Fruit fly (Drosophila melanogaster) whole organism, embryonic: ENCODE measurements around the gene pkaap.

Experiments used
- B-H2 ChIP-seq: fragments of 200-800 bp; sonication (Bioruptor generic); optimal IDR thresholded peaks from 2 replicates; lab custom pipeline; 2018; ENCODE audit warnings: missing biosample characterization, mild to moderate bottlenecking, missing genetic modification characterization
- CG10267 ChIP-seq: fragments of 200-800 bp; sonication (Bioruptor generic); optimal IDR thresholded peaks from 2 replicates; lab custom pipeline; 2018; ENCODE audit warnings: missing biosample characterization, mild to moderate bottlenecking, missing genetic modification characterization, moderate library complexity
- CG11085 ChIP-seq: fragments of 200-800 bp; sonication (Bioruptor generic); IDR thresholded peaks from 2 replicates; pipeline ENCODE4 v1.3.6; 2022; ENCODE audit warnings: missing biosample characterization, missing genetic modification characterization
- CG11504 ChIP-seq: fragments of 200-800 bp; sonication (Bioruptor generic); optimal IDR thresholded peaks from 3 replicates; lab custom pipeline; 2019; ENCODE audit warnings: missing biosample characterization, mild to moderate bottlenecking, missing genetic modification characterization, moderate library complexity
- CG12659 ChIP-seq: fragments of 200-800 bp; sonication (Bioruptor generic); optimal IDR thresholded peaks from 3 replicates; lab custom pipeline; 2017; ENCODE audit warnings: mild to moderate bottlenecking, missing biosample characterization, missing genetic modification reagents, missing genetic modification characterization
- CG13624 ChIP-seq: fragments of 200-800 bp; sonication (Bioruptor generic); optimal IDR thresholded peaks from 2 replicates; lab custom pipeline; 2016; ENCODE audit warnings: missing biosample characterization, missing genetic modification characterization
- CG14667 ChIP-seq: fragments of 200-800 bp; sonication (Bioruptor generic); IDR thresholded peaks from 2 replicates; pipeline ENCODE4 v1.3.6; 2022; ENCODE audit warnings: missing biosample characterization, missing genetic modification characterization
- CG15269 ChIP-seq: fragments of 200-800 bp; sonication (Bioruptor generic); optimal IDR thresholded peaks from 2 replicates; lab custom pipeline; 2018; ENCODE audit warnings: missing biosample characterization, mild to moderate bottlenecking, missing genetic modification characterization, moderate library complexity
- CG15696 ChIP-seq: fragments of 200-800 bp; sonication (Bioruptor generic); optimal IDR thresholded peaks from 2 replicates; lab custom pipeline; 2019; ENCODE audit warnings: missing biosample characterization, mild to moderate bottlenecking, missing genetic modification characterization, moderate library complexity
- CG1602 ChIP-seq: fragments of 200-800 bp; sonication (Bioruptor generic); optimal IDR thresholded peaks from 3 replicates; lab custom pipeline; 2016; ENCODE audit warnings: missing biosample characterization, missing genetic modification characterization
- CG17186 ChIP-seq: fragments of 200-800 bp; sonication (Bioruptor generic); optimal IDR thresholded peaks from 3 replicates; lab custom pipeline; 2017; ENCODE audit warnings: missing biosample characterization, missing genetic modification reagents, missing genetic modification characterization
- CG17912 ChIP-seq: fragments of 200-800 bp; sonication (Bioruptor generic); optimal IDR thresholded peaks from 2 replicates; lab custom pipeline; 2018; ENCODE audit warnings: missing biosample characterization, mild to moderate bottlenecking, missing genetic modification characterization
- CG2116 ChIP-seq: fragments of 200-800 bp; sonication (Bioruptor generic); optimal IDR thresholded peaks from 3 replicates; lab custom pipeline; 2018; ENCODE audit warnings: missing biosample characterization, mild to moderate bottlenecking, missing genetic modification characterization
- CG2120 ChIP-seq: fragments of 200-800 bp; sonication (Bioruptor generic); optimal IDR thresholded peaks from 3 replicates; lab custom pipeline; 2016; ENCODE audit warnings: missing biosample characterization, missing genetic modification characterization
- CG31224 ChIP-seq: fragments of 200-800 bp; sonication (Bioruptor generic); IDR thresholded peaks from 2 replicates; pipeline ENCODE4 v1.3.6; 2022; ENCODE audit warnings: missing biosample characterization, missing genetic modification characterization
- CG32532 ChIP-seq: fragments of 200-800 bp; sonication (Bioruptor generic); IDR thresholded peaks from 2 replicates; pipeline ENCODE4 v1.3.6; 2022; ENCODE audit warnings: missing biosample characterization, missing genetic modification characterization
- CG4328 ChIP-seq: fragments of 200-800 bp; sonication (Bioruptor generic); optimal IDR thresholded peaks from 3 replicates; lab custom pipeline; 2017; ENCODE audit warnings: missing biosample characterization, missing genetic modification reagents, missing genetic modification characterization
- CG7271 ChIP-seq: fragments of 200-800 bp; sonication (Bioruptor generic); optimal IDR thresholded peaks from 2 replicates; lab custom pipeline; 2018; ENCODE audit warnings: missing biosample characterization, mild to moderate bottlenecking, missing genetic modification characterization, moderate library complexity
- CG8388 ChIP-seq: fragments of 200-800 bp; sonication (Bioruptor generic); optimal IDR thresholded peaks from 2 replicates; lab custom pipeline; 2019; ENCODE audit warnings: missing biosample characterization, mild to moderate bottlenecking, missing genetic modification characterization, moderate library complexity
- CG8478 ChIP-seq: fragments of >200 bp; optimal IDR thresholded peaks from 2 replicates; lab custom pipeline; 2018
- CG8924 ChIP-seq: fragments of 200-800 bp; optimal IDR thresholded peaks from 3 replicates; lab custom pipeline; 2019; ENCODE audit warnings: missing biosample characterization, mild to moderate bottlenecking, missing genetic modification characterization, moderate library complexity
- CG9727 ChIP-seq: fragments of 200-800 bp; sonication (Bioruptor generic); optimal IDR thresholded peaks from 3 replicates; lab custom pipeline; 2017; ENCODE audit warnings: missing biosample characterization, mild to moderate bottlenecking, missing genetic modification characterization
- CG9817 ChIP-seq: fragments of 200-800 bp; sonication (Bioruptor generic); optimal IDR thresholded peaks from 2 replicates; lab custom pipeline; 2018; ENCODE audit warnings: missing biosample characterization, mild to moderate bottlenecking, missing genetic modification characterization, moderate library complexity
- Drgx ChIP-seq: fragments of 200-800 bp; sonication (Bioruptor generic); IDR thresholded peaks from 2 replicates; pipeline ENCODE4 v1.3.6; 2022; ENCODE audit warnings: missing biosample characterization, missing genetic modification characterization
- Ets65A ChIP-seq: fragments of 200-800 bp; sonication (Bioruptor generic); peaks from one replicate; lab custom pipeline; 2016; ENCODE audit warnings: missing biosample characterization, missing genetic modification characterization
- Fer2 ChIP-seq: fragments of 200-800 bp; sonication (Bioruptor generic); optimal IDR thresholded peaks from 2 replicates; lab custom pipeline; 2018; ENCODE audit warnings: missing biosample characterization, mild to moderate bottlenecking, missing genetic modification characterization, moderate library complexity
- GATAe ChIP-seq: fragments of 200-800 bp; sonication (Bioruptor generic); conservative IDR thresholded peaks from 2 replicates; pipeline ENCODE4 v1.3.6; 2022; ENCODE audit warnings: missing biosample characterization, missing genetic modification characterization
- H15 ChIP-seq: fragments of 200-800 bp; sonication (Bioruptor generic); IDR thresholded peaks from 3 replicates; pipeline ENCODE4 v1.3.6; 2022; ENCODE audit warnings: missing biosample characterization, missing genetic modification characterization
- HHEX ChIP-seq: fragments of 200-800 bp; sonication (Bioruptor generic); optimal IDR thresholded peaks from 3 replicates; lab custom pipeline; 2017; ENCODE audit warnings: missing biosample characterization, mild to moderate bottlenecking, missing genetic modification characterization, missing genetic modification reagents
- Hand ChIP-seq: fragments of 200-800 bp; sonication (Bioruptor generic); optimal IDR thresholded peaks from 2 replicates; lab custom pipeline; 2017; ENCODE audit warnings: mild to moderate bottlenecking, missing biosample characterization, missing genetic modification reagents, missing genetic modification characterization
- Max ChIP-seq: fragments of 200-800 bp; sonication (Bioruptor generic); optimal IDR thresholded peaks from 2 replicates; lab custom pipeline; 2016; ENCODE audit warnings: missing biosample characterization, mild to moderate bottlenecking, missing genetic modification characterization
- Oli ChIP-seq: fragments of 200-800 bp; sonication (Bioruptor generic); optimal IDR thresholded peaks from 2 replicates; lab custom pipeline; 2018; ENCODE audit warnings: missing biosample characterization, mild to moderate bottlenecking, missing genetic modification characterization, moderate library complexity
- Pdp1 ChIP-seq, 2 experiments: fragments of 200-800 bp; sonication (Bioruptor generic); optimal IDR thresholded peaks; 3 replicates each; lab custom pipeline; 2016; ENCODE audit warnings: missing biosample characterization in 2 of 2, missing genetic modification characterization in 2 of 2, mild to moderate bottlenecking in 1 of 2, moderate library complexity in 1 of 2
- Side ChIP-seq: fragments of 200-800 bp; sonication (Bioruptor generic); optimal IDR thresholded peaks from 2 replicates; lab custom pipeline; 2016; ENCODE audit warnings: missing biosample characterization, missing genetic modification characterization
- Sox102F ChIP-seq: fragments of 200-800 bp; sonication (Bioruptor generic); optimal IDR thresholded peaks from 2 replicates; lab custom pipeline; 2018; ENCODE audit warnings: missing biosample characterization, mild to moderate bottlenecking, missing genetic modification characterization, moderate library complexity
- bbx ChIP-seq: fragments of 200-800 bp; sonication (Bioruptor generic); IDR thresholded peaks from 2 replicates; pipeline ENCODE4 v1.3.6; 2022; ENCODE audit warnings: missing biosample characterization, missing genetic modification characterization; ENCODE audit not compliant: partially characterized antibody
- chif ChIP-seq, 2 experiments: fragments of 200-800 bp; sonication (Bioruptor generic); optimal IDR thresholded peaks; 3 replicates each; lab custom pipeline; 2016; ENCODE audit warnings: missing biosample characterization in 2 of 2, missing genetic modification characterization in 2 of 2
- fd102C ChIP-seq: fragments of 200-800 bp; sonication (Bioruptor generic); optimal IDR thresholded peaks from 2 replicates; lab custom pipeline; 2018; ENCODE audit warnings: missing biosample characterization, mild to moderate bottlenecking, missing genetic modification characterization, moderate library complexity
- fd96Cb ChIP-seq: fragments of 200-800 bp; sonication (Bioruptor generic); optimal IDR thresholded peaks from 2 replicates; lab custom pipeline; 2018; ENCODE audit warnings: missing biosample characterization, mild to moderate bottlenecking, missing genetic modification characterization, moderate library complexity
- gcm ChIP-seq: fragments of 200-800 bp; sonication (Bioruptor generic); optimal IDR thresholded peaks from 2 replicates; lab custom pipeline; 2019; ENCODE audit warnings: missing biosample characterization, mild to moderate bottlenecking, missing genetic modification characterization, moderate library complexity
- gcm2 ChIP-seq: fragments of 200-800 bp; sonication (Bioruptor generic); optimal IDR thresholded peaks from 2 replicates; lab custom pipeline; 2016; ENCODE audit warnings: missing biosample characterization, missing genetic modification characterization
- insv ChIP-seq, 2 experiments: fragments of 200-800 bp; sonication (Bioruptor generic); optimal IDR thresholded peaks; 3 replicates each; lab custom pipeline; 2016 to 2018; ENCODE audit warnings: missing biosample characterization in 2 of 2, missing genetic modification characterization in 2 of 2
- klu ChIP-seq: fragments of 200-800 bp; sonication (Bioruptor generic); IDR thresholded peaks from 2 replicates; pipeline ENCODE4 v1.3.6; 2022; ENCODE audit warnings: missing biosample characterization, missing genetic modification characterization
- lola ChIP-seq, 3 experiments: fragments of >200 bp in 2 of 3; fragments of 200-800 bp in 1 of 3; sonication (Bioruptor generic) in 1 of 3; optimal IDR thresholded peaks; 2 replicates each; lab custom pipeline; 2017 to 2019; ENCODE audit warnings: missing biosample characterization in 3 of 3, missing genetic modification characterization in 3 of 3, mild to moderate bottlenecking in 1 of 3, moderate library complexity in 1 of 3
- pan ChIP-seq, 4 experiments: fragments of >200 bp in 3 of 4; fragments of 200-800 bp in 1 of 4; sonication (Bioruptor generic) in 1 of 4; optimal IDR thresholded peaks in 3 of 4; IDR thresholded peaks in 1 of 4; 2 replicates each; pipeline versions ENCODE4 v1.3.6 to Lab custom; 2017 to 2022; ENCODE audit warnings: missing biosample characterization in 2 of 4, missing genetic modification characterization in 2 of 4, mixed read lengths in 1 of 4
- pho ChIP-seq: fragments of 200-800 bp; sonication (Bioruptor generic); optimal IDR thresholded peaks from 2 replicates; lab custom pipeline; 2016; ENCODE audit warnings: missing biosample characterization, missing genetic modification characterization
- salm ChIP-seq: fragments of 200-800 bp; sonication (Bioruptor generic); optimal IDR thresholded peaks from 2 replicates; lab custom pipeline; 2018; ENCODE audit warnings: missing biosample characterization, mild to moderate bottlenecking, missing genetic modification characterization
- slou ChIP-seq: fragments of 200-800 bp; sonication (Bioruptor generic); optimal IDR thresholded peaks from 3 replicates; lab custom pipeline; 2016; ENCODE audit warnings: missing biosample characterization, missing genetic modification characterization
- wor ChIP-seq: fragments of 200-800 bp; sonication (Bioruptor generic); IDR thresholded peaks from 2 replicates; pipeline ENCODE4 v1.3.6; 2022; ENCODE audit warnings: missing biosample characterization, missing genetic modification characterization

Gene pkaap

DNA sequence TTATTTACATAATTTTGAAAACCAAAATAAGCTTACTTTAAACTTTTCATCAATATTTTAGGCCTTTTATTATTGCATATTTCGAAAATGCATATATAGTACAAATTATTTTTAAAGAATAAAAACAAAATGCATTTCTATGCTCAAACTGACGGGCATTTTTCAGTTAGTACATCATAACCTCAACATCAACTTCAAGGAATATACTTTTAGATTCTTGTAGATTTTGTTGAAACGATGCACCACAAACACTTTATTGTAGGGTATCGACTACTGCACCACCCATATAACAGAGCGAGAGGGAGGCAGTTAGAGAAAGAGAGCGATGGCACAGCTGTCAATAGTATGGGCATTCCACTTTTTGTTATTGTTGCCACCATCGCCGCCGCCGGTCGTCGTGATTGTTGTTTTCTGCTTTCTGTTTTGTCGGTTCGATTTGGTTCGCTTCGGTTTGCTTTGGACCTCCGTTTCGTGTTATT lies 8.3 kb upstream of the pkaap start:
- TF ChIP-seq Pdp1 (GFP tag; optimal IDR thresholded peaks at IDR 0.05; lab: Kevin White, UChicago): peak; percentile 86 to 91
- TF ChIP-seq CG4328: peak; percentile 77
- TF ChIP-seq slou: peak; percentile 80
- peak; percentile 92 for TF ChIP-seq salm (tag; lab: Kevin White, UChicago)
- TF ChIP-seq lola (GFP tag; optimal IDR thresholded peaks at IDR 0.05; lab: Kevin White, UChicago): peak in 1 of 3 experiments; percentile 94
- TF ChIP-seq Hand: peak; percentile 59
- no peak for TF ChIP-seq pan (optimal IDR thresholded peaks at IDR 0.05; lab: Kevin White, UChicago)
- peak in 1 of 2 experiments; percentile 78 for TF ChIP-seq pan (GFP tag; optimal IDR thresholded peaks at IDR 0.05 in 1 of 2, IDR thresholded peaks at IDR 0.05 in 1 of 2)
- peak; percentile 47 for TF ChIP-seq Fer2 (tag; lab: Kevin White, UChicago)
- peak; percentile 68 for TF ChIP-seq CG17186 (GFP tag; lab: Kevin White, UChicago)
- TF ChIP-seq CG12659 (GFP tag; lab: Kevin White, UChicago): peak; percentile 94
- TF ChIP-seq wor (GFP tag; lab: Robert Waterston, UW): peak; percentile 86
- peak; percentile 86 to 94 for TF ChIP-seq chif (GFP tag; optimal IDR thresholded peaks at IDR 0.05; lab: Kevin White, UChicago)
- no peak for TF ChIP-seq fd102C (GFP tag; lab: Kevin White, UChicago)
- TF ChIP-seq CG15696 (tag; lab: Kevin White, UChicago): peak; percentile 84
- TF ChIP-seq CG13624: peak; percentile 67
- peak; percentile 95 for TF ChIP-seq gcm (GFP tag; lab: Kevin White, UChicago)
- TF ChIP-seq CG17912 (GFP tag; lab: Kevin White, UChicago): peak; percentile 25
- no peak; the same call in 1 of the 2 replicates for TF ChIP-seq klu (GFP tag; lab: Robert Waterston, UW)
- peak; percentile 37 for TF ChIP-seq CG7271 (tag; lab: Kevin White, UChicago)
- peak; percentile 83 for TF ChIP-seq Side (GFP tag; lab: Kevin White, UChicago)
- TF ChIP-seq GATAe: no peak
- TF ChIP-seq Ets65A (GFP tag; lab: Kevin White, UChicago): peak; percentile 94
- peak; percentile 40 for TF ChIP-seq pho
- peak; percentile 89 for TF ChIP-seq CG10267 (tag; lab: Kevin White, UChicago)
- TF ChIP-seq H15 (GFP tag; lab: Robert Waterston, UW): peak; percentile 74; the same call in 2 of the 3 replicates
- peak; percentile 97 for TF ChIP-seq Oli (tag; lab: Kevin White, UChicago)
- peak; percentile 58 for TF ChIP-seq CG2116
- peak; percentile 79 for TF ChIP-seq CG9817 (tag; lab: Kevin White, UChicago)
- peak; percentile 47 for TF ChIP-seq bbx (GFP tag; lab: Robert Waterston, UW)
- peak; percentile 97 for TF ChIP-seq Sox102F (GFP tag; lab: Kevin White, UChicago)
- TF ChIP-seq HHEX (GFP tag; lab: Kevin White, UChicago): peak; percentile 90
- peak; percentile 87 for TF ChIP-seq Max (GFP tag; lab: Kevin White, UChicago)
- TF ChIP-seq CG32532 (GFP tag; lab: Robert Waterston, UW): peak; percentile 51; the same call in 1 of the 2 replicates
- no peak for TF ChIP-seq CG8478 (lab: Kevin White, UChicago)
- peak; percentile 96 for TF ChIP-seq CG11504 (tag; lab: Kevin White, UChicago)
- no peak for TF ChIP-seq B-H2 (GFP tag; lab: Kevin White, UChicago)
- TF ChIP-seq fd96Cb (tag; lab: Kevin White, UChicago): peak; percentile 96
- TF ChIP-seq CG9727: peak; percentile 88
- TF ChIP-seq CG2120: peak; percentile 65
- TF ChIP-seq CG8388: peak; percentile 94
- peak; percentile 96 for TF ChIP-seq CG8924
- peak in 1 of 2 experiments; percentile 53 for TF ChIP-seq insv (GFP tag; optimal IDR thresholded peaks at IDR 0.05; lab: Kevin White, UChicago)
- TF ChIP-seq gcm2 (GFP tag; lab: Kevin White, UChicago): peak; percentile 66
- TF ChIP-seq Drgx (GFP tag; lab: Robert Waterston, UW): peak; percentile 90
- TF ChIP-seq CG14667: peak; percentile 55; the same call in 1 of the 2 replicates
- peak; percentile 94 for TF ChIP-seq CG15269 (tag; lab: Kevin White, UChicago)
- peak; percentile 92 for TF ChIP-seq CG1602 (GFP tag; lab: Kevin White, UChicago)
- no peak for TF ChIP-seq CG11085 (GFP tag; lab: Robert Waterston, UW)
- peak; percentile 38; the same call in 1 of the 2 replicates for TF ChIP-seq CG31224
